Worm (Caenorhabditis elegans) whole organism, L2 larva: ENCODE data around the gene mps-4.
A peak's percentile ranks its signal among the peaks of the same experiment; 100 is the strongest.

Experiments used
- C34F6.9 ChIP-seq: fragments of 150-350 bp; optimal IDR thresholded peaks from 2 replicates; lab custom pipeline; 2014; ENCODE audit warnings: missing biosample characterization, missing genetic modification characterization
- F13H6.1 ChIP-seq: sonication (generic microtip); optimal IDR thresholded peaks from 2 replicates; lab custom pipeline; 2016; ENCODE audit warnings: missing genetic modification characterization, missing compliant biosample characterization
- R02D3.7 ChIP-seq: fragments of 150-350 bp; optimal IDR thresholded peaks from 2 replicates; lab custom pipeline; 2014; ENCODE audit warnings: missing biosample characterization, missing genetic modification characterization
- Y55F3AM.14 ChIP-seq: fragments of 200-800 bp; sonication (Bioruptor generic); optimal IDR thresholded peaks from 2 replicates; lab custom pipeline; 2018; ENCODE audit warnings: mild to moderate bottlenecking, missing genetic modification characterization, missing compliant biosample characterization
- ZK546.5 ChIP-seq: sonication (generic microtip); optimal IDR thresholded peaks from 2 replicates; lab custom pipeline; 2017; ENCODE audit warnings: missing biosample characterization, missing genetic modification characterization
- alr-1 ChIP-seq: fragments of 150-350 bp; optimal IDR thresholded peaks from 2 replicates; lab custom pipeline; 2014; ENCODE audit warnings: missing biosample characterization, missing genetic modification characterization
- aly-2 ChIP-seq: fragments of 150-350 bp; optimal IDR thresholded peaks from 2 replicates; lab custom pipeline; 2014; ENCODE audit warnings: missing biosample characterization, missing genetic modification characterization
- ama-1 ChIP-seq: fragments of 150-350 bp; optimal IDR thresholded peaks from 2 replicates; lab custom pipeline; 2018; ENCODE audit warnings: inconsistent platforms
- blmp-1 ChIP-seq: sonication (generic microtip); optimal IDR thresholded peaks from 2 replicates; lab custom pipeline; 2017; ENCODE audit warnings: missing genetic modification characterization, mild to moderate bottlenecking, missing compliant biosample characterization, antibody characterized with exemption, moderate library complexity; ENCODE audit not compliant: insufficient read depth
- ceh-16 ChIP-seq: fragments of 150-350 bp; optimal IDR thresholded peaks from 2 replicates; lab custom pipeline; 2014; ENCODE audit warnings: missing biosample characterization, missing genetic modification characterization
- ceh-82 ChIP-seq: fragments of 150-350 bp; optimal IDR thresholded peaks from 2 replicates; lab custom pipeline; 2014; ENCODE audit warnings: missing biosample characterization, missing genetic modification characterization
- crh-2 ChIP-seq: sonication (generic microtip); optimal IDR thresholded peaks from 2 replicates; lab custom pipeline; 2017; ENCODE audit warnings: missing biosample characterization, missing genetic modification characterization
- dmd-4 ChIP-seq: sonication (generic microtip); optimal IDR thresholded peaks from 2 replicates; lab custom pipeline; 2017; ENCODE audit warnings: missing biosample characterization, missing genetic modification characterization
- egl-27 ChIP-seq: sonication (generic microtip); optimal IDR thresholded peaks from 3 replicates; lab custom pipeline; 2017; ENCODE audit warnings: missing biosample characterization, missing genetic modification reagents, missing genetic modification characterization
- elt-1 ChIP-seq: fragments of 150-350 bp; optimal IDR thresholded peaks from 2 replicates; lab custom pipeline; 2014; ENCODE audit warnings: missing biosample characterization, missing genetic modification characterization
- elt-3 ChIP-seq: sonication (generic microtip); optimal IDR thresholded peaks from 2 replicates; lab custom pipeline; 2017; ENCODE audit warnings: missing biosample characterization, missing genetic modification characterization
- fos-1 ChIP-seq: fragments of 150-350 bp; optimal IDR thresholded peaks from 2 replicates; lab custom pipeline; 2014; ENCODE audit warnings: missing biosample characterization, missing genetic modification characterization
- gmeb-1 ChIP-seq: fragments of 150-350 bp; optimal IDR thresholded peaks from 2 replicates; lab custom pipeline; 2014; ENCODE audit warnings: missing biosample characterization, missing genetic modification characterization
- lin-11 ChIP-seq: fragments of 150-350 bp; sonication (generic microtip); optimal IDR thresholded peaks from 2 replicates; lab custom pipeline; 2014; ENCODE audit warnings: missing biosample characterization, missing genetic modification characterization, inconsistent platforms, mixed read lengths
- lin-13 ChIP-seq: fragments of 150-350 bp; optimal IDR thresholded peaks from 2 replicates; lab custom pipeline; 2014; ENCODE audit warnings: missing biosample characterization, missing genetic modification reagents, missing genetic modification characterization
- lin-39 ChIP-seq: fragments of 150-350 bp; optimal IDR thresholded peaks from 2 replicates; lab custom pipeline; 2014; ENCODE audit warnings: missing biosample characterization, missing genetic modification reagents, missing genetic modification characterization
- lsy-2 ChIP-seq, 2 experiments: fragments of 150-350 bp in 1 of 2; sonication (generic microtip) in 1 of 2; optimal IDR thresholded peaks; 2 replicates each; lab custom pipeline; 2014 to 2017; ENCODE audit warnings: missing biosample characterization in 2 of 2, missing genetic modification characterization in 2 of 2
- mab-5 ChIP-seq: fragments of 150-350 bp; optimal IDR thresholded peaks from 2 replicates; lab custom pipeline; 2014; ENCODE audit warnings: missing biosample characterization, missing genetic modification characterization
- mbf-1 ChIP-seq: sonication (generic microtip); optimal IDR thresholded peaks from 2 replicates; lab custom pipeline; 2017; ENCODE audit warnings: missing biosample characterization, missing genetic modification characterization
- mdl-1 ChIP-seq, 2 experiments: fragments of 150-350 bp in 1 of 2; sonication (generic microtip) in 1 of 2; optimal IDR thresholded peaks; 2 replicates each; lab custom pipeline; 2017; ENCODE audit warnings: missing biosample characterization in 2 of 2, missing genetic modification characterization in 2 of 2
- nhr-10 ChIP-seq: sonication (generic microtip); optimal IDR thresholded peaks from 2 replicates; lab custom pipeline; 2017; ENCODE audit warnings: missing biosample characterization, missing genetic modification characterization
- nhr-11 ChIP-seq: fragments of 150-350 bp; optimal IDR thresholded peaks from 2 replicates; lab custom pipeline; 2014; ENCODE audit warnings: missing biosample characterization, missing genetic modification characterization
- nhr-12 ChIP-seq: fragments of 150-350 bp; optimal IDR thresholded peaks from 2 replicates; lab custom pipeline; 2014; ENCODE audit warnings: missing biosample characterization, missing genetic modification characterization
- nhr-129 ChIP-seq: fragments of 150-350 bp; optimal IDR thresholded peaks from 2 replicates; lab custom pipeline; 2014; ENCODE audit warnings: missing biosample characterization, missing genetic modification characterization
- nhr-21 ChIP-seq: fragments of 150-350 bp; optimal IDR thresholded peaks from 2 replicates; lab custom pipeline; 2014; ENCODE audit warnings: missing biosample characterization, missing genetic modification characterization
- nhr-23 ChIP-seq: fragments of 150-350 bp; optimal IDR thresholded peaks from 2 replicates; lab custom pipeline; 2014; ENCODE audit warnings: missing biosample characterization, missing genetic modification reagents, missing genetic modification characterization
- nhr-237 ChIP-seq: fragments of 150-350 bp; optimal IDR thresholded peaks from 2 replicates; lab custom pipeline; 2014; ENCODE audit warnings: missing biosample characterization, missing genetic modification characterization
- nhr-25 ChIP-seq: fragments of 150-350 bp; sonication (generic microtip); optimal IDR thresholded peaks from 3 replicates; lab custom pipeline; 2014; ENCODE audit warnings: missing biosample characterization, missing genetic modification characterization
- nhr-6 ChIP-seq: fragments of 150-350 bp; optimal IDR thresholded peaks from 2 replicates; lab custom pipeline; 2014; ENCODE audit warnings: missing biosample characterization, missing genetic modification characterization
- nhr-77 ChIP-seq: fragments of 150-350 bp; optimal IDR thresholded peaks from 2 replicates; lab custom pipeline; 2014; ENCODE audit warnings: missing biosample characterization, missing genetic modification characterization
- peb-1 ChIP-seq: fragments of 150-350 bp; optimal IDR thresholded peaks from 2 replicates; lab custom pipeline; 2014; ENCODE audit warnings: missing biosample characterization, missing genetic modification characterization
- sem-4 ChIP-seq: fragments of 150-350 bp; optimal IDR thresholded peaks from 2 replicates; lab custom pipeline; 2014; ENCODE audit warnings: missing biosample characterization, missing genetic modification reagents, missing genetic modification characterization
- skn-1 ChIP-seq: sonication (generic microtip); optimal IDR thresholded peaks from 2 replicates; lab custom pipeline; 2017; ENCODE audit warnings: missing biosample characterization, missing genetic modification characterization
- sma-3 ChIP-seq: sonication (generic microtip); optimal IDR thresholded peaks from 2 replicates; lab custom pipeline; 2016; ENCODE audit warnings: missing genetic modification reagents, missing genetic modification characterization, missing compliant biosample characterization
- sma-9 ChIP-seq, 2 experiments: fragments of 150-350 bp in 1 of 2; sonication (generic microtip) in 1 of 2; optimal IDR thresholded peaks; 2 replicates each; lab custom pipeline; 2014 to 2016; ENCODE audit warnings: missing genetic modification characterization in 2 of 2, mild to moderate bottlenecking in 1 of 2, missing biosample characterization in 1 of 2, missing compliant biosample characterization in 1 of 2, missing genetic modification reagents in 1 of 2, moderate library complexity in 1 of 2
- snpc-4 ChIP-seq: fragments of 150-350 bp; optimal IDR thresholded peaks from 2 replicates; lab custom pipeline; 2014; ENCODE audit warnings: missing biosample characterization, missing genetic modification characterization
- unc-39 ChIP-seq: fragments of 150-350 bp; optimal IDR thresholded peaks from 2 replicates; lab custom pipeline; 2014; ENCODE audit warnings: missing biosample characterization, missing genetic modification characterization
- unc-55 ChIP-seq: fragments of 150-350 bp; sonication (generic microtip); optimal IDR thresholded peaks from 3 replicates; lab custom pipeline; 2014; ENCODE audit warnings: missing biosample characterization, missing genetic modification reagents, missing genetic modification characterization
- unc-62 ChIP-seq: fragments of 150-350 bp; optimal IDR thresholded peaks from 2 replicates; lab custom pipeline; 2014; ENCODE audit warnings: missing biosample characterization, missing genetic modification reagents, missing genetic modification characterization
- zag-1 ChIP-seq: fragments of 150-350 bp; optimal IDR thresholded peaks from 2 replicates; lab custom pipeline; 2014; ENCODE audit warnings: missing biosample characterization, missing genetic modification characterization
- ztf-1 ChIP-seq: fragments of 200-800 bp; sonication (Bioruptor generic); conservative IDR thresholded peaks from 2 replicates; pipeline ENCODE4 v1.3.6; 2022; ENCODE audit warnings: missing genetic modification characterization, missing compliant biosample characterization
- ztf-11 ChIP-seq: sonication (generic microtip); optimal IDR thresholded peaks from 2 replicates; lab custom pipeline; 2017; ENCODE audit warnings: missing biosample characterization, missing genetic modification characterization
- ztf-4 ChIP-seq: fragments of 150-350 bp; optimal IDR thresholded peaks from 2 replicates; lab custom pipeline; 2014; ENCODE audit warnings: missing biosample characterization, missing genetic modification characterization

Gene mps-4

ce11 chrIII:8308238-8308637 lies 36.7 kb upstream of the mps-4 start, which contains the start of gene F10E9.4:
Gene F10E9.4 (plus strand): TSS chrIII:8308538.
- TF ChIP-seq sma-9 (GFP tag; optimal IDR thresholded peaks at IDR 0.05; lab: Kevin White, UChicago) (no peak), sma-9 (tag; optimal IDR thresholded peaks at IDR 0.05; lab: Kevin White, UChicago) (no peak), egl-27 (no peak), skn-1 (no peak), alr-1 (tag; lab: Kevin White, UChicago) (no peak), C34F6.9 (tag; lab: Kevin White, UChicago) (no peak), ceh-16 (tag; lab: Kevin White, UChicago) (no peak), elt-1 (tag; lab: Kevin White, UChicago) (no peak), nhr-12 (no peak), ama-1 (lab: Kevin White, UChicago) (no peak), nhr-77 (tag; lab: Kevin White, UChicago) (no peak), nhr-129 (tag; lab: Kevin White, UChicago) (no peak)

DNA sequence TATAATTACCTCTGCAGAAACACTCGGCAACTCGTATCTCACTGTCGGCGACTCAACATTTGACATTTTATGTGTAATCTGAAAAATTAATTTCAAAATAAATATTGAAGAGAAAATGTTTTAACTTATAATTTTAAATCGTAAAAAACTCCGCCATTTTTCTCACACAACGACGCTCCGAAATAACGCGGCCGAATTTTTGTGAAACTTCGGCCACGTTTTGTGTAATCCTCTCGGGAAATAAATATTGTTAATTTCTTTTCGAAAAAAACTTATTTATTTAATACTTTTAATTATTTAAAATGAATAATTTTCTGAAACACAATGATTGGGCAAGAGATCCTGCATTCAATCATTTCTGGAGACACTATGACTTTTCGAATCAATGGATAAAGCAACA lies 35.8 kb upstream of the mps-4 start, which contains the start of the genes F10E9.7 and F10E9.5:
TSS of gene F10E9.7 (minus strand) at position 86 of the 400 bp plus-strand sequence.
TSS of gene F10E9.5 (plus strand) at position 237 of the 400 bp plus-strand sequence.
- TF ChIP-seq ceh-82 (tag; lab: Kevin White, UChicago) (no peak), ama-1 (lab: Kevin White, UChicago) (no peak), unc-39 (no peak), dmd-4 (tag; lab: Kevin White, UChicago) (no peak), nhr-11 (no peak), alr-1 (tag; lab: Kevin White, UChicago) (no peak), nhr-6 (tag; lab: Kevin White, UChicago) (peak; percentile 77), lin-39 (tag; lab: Kevin White, UChicago) (no peak), skn-1 (peak; percentile 36), C34F6.9 (tag; lab: Kevin White, UChicago) (peak; percentile 94), ztf-4 (tag; lab: Kevin White, UChicago) (peak; percentile 67), lsy-2 (tag; optimal IDR thresholded peaks at IDR 0.05; lab: Kevin White, UChicago) (peak; percentile 75 to 96), fos-1 (tag; lab: Kevin White, UChicago) (peak; percentile 84), mdl-1 (tag; optimal IDR thresholded peaks at IDR 0.05; lab: Kevin White, UChicago) (no peak), peb-1 (tag; lab: Kevin White, UChicago) (no peak), ztf-11 (tag; lab: Kevin White, UChicago) (no peak), nhr-12 (no peak), mab-5 (tag; lab: Kevin White, UChicago) (peak; percentile 27), nhr-25 (tag; lab: Kevin White, UChicago) (peak; percentile 83), ceh-16 (tag; lab: Kevin White, UChicago) (no peak), unc-62 (GFP tag; lab: Kevin White, UChicago) (no peak), mbf-1 (tag; lab: Kevin White, UChicago) (no peak), ztf-1 (GFP tag; lab: Robert Waterston, UW) (no peak), R02D3.7 (tag; lab: Kevin White, UChicago) (no peak), sma-3 (GFP tag; lab: Kevin White, UChicago) (peak; percentile 96), ZK546.5 (tag; lab: Kevin White, UChicago) (no peak), elt-1 (tag; lab: Kevin White, UChicago) (no peak), nhr-10 (peak; percentile 40), lin-11 (peak; percentile 46), nhr-237 (tag; lab: Kevin White, UChicago) (no peak), sem-4 (peak; percentile 95), unc-55 (GFP tag; lab: Kevin White, UChicago) (peak; percentile 92), zag-1 (no peak), nhr-21 (tag; lab: Kevin White, UChicago) (peak; percentile 74), lin-13 (peak; percentile 84), blmp-1 (tag; lab: Kevin White, UChicago) (peak; percentile 56), nhr-129 (tag; lab: Kevin White, UChicago) (peak; percentile 32), aly-2 (tag; lab: Kevin White, UChicago) (no peak), egl-27 (peak; percentile 72), elt-3 (tag; lab: Kevin White, UChicago) (no peak), gmeb-1 (peak; percentile 92), sma-9 (GFP tag; optimal IDR thresholded peaks at IDR 0.05; lab: Kevin White, UChicago) (peak; percentile 96), sma-9 (tag; optimal IDR thresholded peaks at IDR 0.05; lab: Kevin White, UChicago) (no peak), F13H6.1 (tag; lab: Kevin White, UChicago) (peak; percentile 89), nhr-23 (tag; lab: Kevin White, UChicago) (no peak), snpc-4 (tag; lab: Kevin White, UChicago) (peak; percentile 77), crh-2 (tag; lab: Kevin White, UChicago) (peak; percentile 95), nhr-77 (tag; lab: Kevin White, UChicago) (peak; percentile 43), Y55F3AM.14 (GFP tag; lab: Kevin White, UChicago) (no peak)
